Worm (Caenorhabditis elegans) whole organism, early embryonic: ENCODE results near the gene sru-35.

ENCODE experiments used
- B0310.2 ChIP-seq: sonication (generic microtip); optimal IDR thresholded peaks from 2 replicates; lab custom pipeline; 2016; ENCODE audit warnings: mild to moderate bottlenecking, missing genetic modification characterization, missing compliant biosample characterization
- ama-1 ChIP-seq: fragments of 150-350 bp; optimal IDR thresholded peaks from 2 replicates; lab custom pipeline; 2014
- ets-7 ChIP-seq: sonication (generic microtip); optimal IDR thresholded peaks from 2 replicates; lab custom pipeline; 2016; ENCODE audit warnings: missing genotype, missing genetic modification characterization, missing compliant biosample characterization
- flt-1 ChIP-seq: fragments of 200-800 bp; sonication (Bioruptor generic); IDR thresholded peaks from 2 replicates; pipeline ENCODE4 v1.3.6; 2022; ENCODE audit warnings: missing genetic modification characterization, missing compliant biosample characterization
- hmg-4 ChIP-seq: fragments of 200-800 bp; sonication (Bioruptor generic); optimal IDR thresholded peaks from 2 replicates; lab custom pipeline; 2018; ENCODE audit warnings: mild to moderate bottlenecking, missing genetic modification characterization, missing compliant biosample characterization
- hnd-1 ChIP-seq: sonication (generic microtip); optimal IDR thresholded peaks from 2 replicates; lab custom pipeline; 2016; ENCODE audit warnings: missing genetic modification characterization, missing compliant biosample characterization
- scrt-1 ChIP-seq: fragments of 200-800 bp; sonication (Bioruptor generic); IDR thresholded peaks from 2 replicates; pipeline ENCODE4 v1.3.6; 2022; ENCODE audit warnings: missing genetic modification characterization, missing compliant biosample characterization
- tbx-11 ChIP-seq: fragments of 200-800 bp; sonication (Bioruptor generic); IDR thresholded peaks from 2 replicates; pipeline ENCODE4 v1.3.6; 2022; ENCODE audit warnings: missing genetic modification characterization, missing compliant biosample characterization

- TF ChIP-seq hmg-4 (GFP tag; lab: Kevin White, UChicago) (no peak), B0310.2 (tag; lab: Kevin White, UChicago) (no peak), flt-1 (no peak), ama-1 (no peak), hnd-1 (tag; lab: Kevin White, UChicago) (no peak), ets-7 (tag; lab: Kevin White, UChicago) (no peak), tbx-11 (GFP tag; lab: Robert Waterston, UW) (no peak), scrt-1 (GFP tag; lab: Robert Waterston, UW) (no peak)
Measured at ce11 chrIV:8830591-8830990, 40.5 kb upstream of the sru-35 start, which contains the start of gene T28C6.8.
